Worm (Caenorhabditis elegans) whole organism, L1 larva: ENCODE results near the gene F41H10.12.

Experiments
- aha-1 ChIP-seq: fragments of 150-350 bp; optimal IDR thresholded peaks from 2 replicates; lab custom pipeline; 2014; ENCODE audit warnings: missing biosample characterization, missing genetic modification characterization
- alr-1 ChIP-seq: fragments of 200-800 bp; sonication (Bioruptor generic); optimal IDR thresholded peaks from 2 replicates; lab custom pipeline; 2018; ENCODE audit warnings: borderline replicate concordance, mild to moderate bottlenecking, missing genetic modification characterization, missing compliant biosample characterization
- blmp-1 ChIP-seq: fragments of 150-350 bp; optimal IDR thresholded peaks from 2 replicates; lab custom pipeline; 2014; ENCODE audit warnings: missing biosample characterization, missing genetic modification characterization
- ceh-63 ChIP-seq: fragments of 200-800 bp; sonication (Bioruptor generic); optimal IDR thresholded peaks from 2 replicates; lab custom pipeline; 2018; ENCODE audit warnings: mild to moderate bottlenecking, missing genetic modification characterization, missing compliant biosample characterization
- ceh-8 ChIP-seq: fragments of 200-800 bp; sonication (Bioruptor generic); optimal IDR thresholded peaks from 2 replicates; lab custom pipeline; 2018; ENCODE audit warnings: mild to moderate bottlenecking, missing genetic modification characterization, moderate library complexity, missing compliant biosample characterization
- ceh-88 ChIP-seq: fragments of 200-800 bp; sonication (Bioruptor generic); IDR thresholded peaks from 2 replicates; pipeline ENCODE4 v1.3.6; 2022; ENCODE audit warnings: missing genetic modification characterization, missing compliant biosample characterization
- dsc-1 ChIP-seq: sonication (generic microtip); optimal IDR thresholded peaks from 2 replicates; lab custom pipeline; 2016; ENCODE audit warnings: mild to moderate bottlenecking, missing genetic modification characterization, missing compliant biosample characterization
- efl-1 ChIP-seq, 4 experiments: fragments of 150-350 bp; optimal IDR thresholded peaks in 3 of 4; peaks in 1 of 4; 1 replicate in 1 of 4; 2 replicates in 3 of 4; lab custom pipeline; 2014; ENCODE audit warnings: missing biosample characterization in 2 of 4, missing genetic modification characterization in 2 of 4, missing genetic modification reagents in 2 of 4
- egl-13 ChIP-seq: sonication (generic microtip); optimal IDR thresholded peaks from 2 replicates; lab custom pipeline; 2016; ENCODE audit warnings: missing genotype, missing genetic modification reagents, missing genetic modification characterization, missing compliant biosample characterization
- elt-2 ChIP-seq: sonication (generic microtip); optimal IDR thresholded peaks from 2 replicates; lab custom pipeline; 2016; ENCODE audit warnings: missing genetic modification characterization, mild to moderate bottlenecking, inconsistent platforms, missing compliant biosample characterization, missing genetic modification reagents
- fkh-4 ChIP-seq: sonication (generic microtip); optimal IDR thresholded peaks from 2 replicates; lab custom pipeline; 2016; ENCODE audit warnings: missing compliant biosample characterization, missing genetic modification characterization, borderline replicate concordance
- fos-1 ChIP-seq: fragments of 150-350 bp; optimal IDR thresholded peaks from 2 replicates; lab custom pipeline; 2014; ENCODE audit warnings: missing biosample characterization, missing genetic modification characterization
- hpl-2 ChIP-seq: fragments of 150-350 bp; optimal IDR thresholded peaks from 2 replicates; lab custom pipeline; 2014; ENCODE audit warnings: missing biosample characterization, missing genetic modification reagents, missing genetic modification characterization
- isw-1 ChIP-seq: fragments of 200-800 bp; sonication (Bioruptor generic); IDR thresholded peaks from 2 replicates; pipeline ENCODE4 v1.3.6; 2022; ENCODE audit warnings: missing genetic modification characterization, missing compliant biosample characterization
- jun-1 ChIP-seq: fragments of 150-350 bp; optimal IDR thresholded peaks from 2 replicates; lab custom pipeline; 2014; ENCODE audit warnings: missing biosample characterization, missing genetic modification reagents, missing genetic modification characterization
- nhr-11 ChIP-seq: fragments of 150-350 bp; optimal IDR thresholded peaks from 2 replicates; lab custom pipeline; 2014; ENCODE audit warnings: missing biosample characterization, missing genetic modification characterization
- nhr-12 ChIP-seq: sonication (generic microtip); optimal IDR thresholded peaks from 2 replicates; lab custom pipeline; 2017; ENCODE audit warnings: missing biosample characterization, missing genetic modification characterization
- nhr-20 ChIP-seq: sonication (generic microtip); optimal IDR thresholded peaks from 2 replicates; lab custom pipeline; 2016; ENCODE audit warnings: mild to moderate bottlenecking, missing genetic modification characterization, missing compliant biosample characterization
- nhr-47 ChIP-seq: sonication (generic microtip); optimal IDR thresholded peaks from 2 replicates; lab custom pipeline; 2016; ENCODE audit warnings: mild to moderate bottlenecking, missing genetic modification characterization, moderate library complexity, missing compliant biosample characterization
- nhr-90 ChIP-seq: sonication (generic microtip); optimal IDR thresholded peaks from 2 replicates; lab custom pipeline; 2016; ENCODE audit warnings: mild to moderate bottlenecking, missing genetic modification characterization, missing compliant biosample characterization; ENCODE audit not compliant: poor library complexity
- pag-3 ChIP-seq: sonication (generic microtip); optimal IDR thresholded peaks from 2 replicates; lab custom pipeline; 2017; ENCODE audit warnings: missing genetic modification characterization, mild to moderate bottlenecking, missing compliant biosample characterization, antibody characterized with exemption, borderline replicate concordance; ENCODE audit not compliant: insufficient read depth
- pqm-1 ChIP-seq: sonication (generic microtip); optimal IDR thresholded peaks from 3 replicates; lab custom pipeline; 2017; ENCODE audit warnings: missing biosample characterization, missing genetic modification characterization
- rnt-1 ChIP-seq: sonication (generic microtip); optimal IDR thresholded peaks from 2 replicates; lab custom pipeline; 2016; ENCODE audit warnings: mild to moderate bottlenecking, missing genetic modification characterization, moderate library complexity, missing compliant biosample characterization
- skn-1 ChIP-seq: fragments of 150-350 bp; optimal IDR thresholded peaks from 2 replicates; lab custom pipeline; 2014; ENCODE audit warnings: missing biosample characterization, missing genetic modification characterization
- snpc-4 ChIP-seq: fragments of 150-350 bp; optimal IDR thresholded peaks from 2 replicates; lab custom pipeline; 2014; ENCODE audit warnings: missing biosample characterization, missing genetic modification characterization
- sox-4 ChIP-seq: sonication (generic microtip); optimal IDR thresholded peaks from 2 replicates; lab custom pipeline; 2016; ENCODE audit warnings: missing genetic modification characterization, missing compliant biosample characterization
- sup-37 ChIP-seq: fragments of 200-800 bp; sonication (Bioruptor generic); optimal IDR thresholded peaks from 2 replicates; lab custom pipeline; 2018; ENCODE audit warnings: mild to moderate bottlenecking, missing genetic modification characterization, missing compliant biosample characterization
- tbx-2 ChIP-seq: sonication (generic microtip); optimal IDR thresholded peaks from 2 replicates; lab custom pipeline; 2016; ENCODE audit warnings: missing genetic modification characterization, missing compliant biosample characterization
- unc-30 ChIP-seq: sonication (generic microtip); optimal IDR thresholded peaks from 2 replicates; lab custom pipeline; 2017; ENCODE audit warnings: missing biosample characterization, missing genetic modification characterization
- unc-86 ChIP-seq: sonication (generic microtip); optimal IDR thresholded peaks from 2 replicates; lab custom pipeline; 2016; ENCODE audit warnings: missing genetic modification characterization, missing compliant biosample characterization
- zip-4 ChIP-seq: fragments of 200-800 bp; sonication (Bioruptor generic); optimal IDR thresholded peaks from 2 replicates; lab custom pipeline; 2018; ENCODE audit warnings: mild to moderate bottlenecking, missing genetic modification characterization, moderate library complexity, missing compliant biosample characterization
- ztf-4 ChIP-seq: fragments of 150-350 bp; optimal IDR thresholded peaks from 2 replicates; lab custom pipeline; 2014; ENCODE audit warnings: missing biosample characterization, missing genetic modification characterization

F41H10.12 gene

ce11 chrIV:5374946-5375345, 10.2 kb upstream of the F41H10.12 start:
- TF ChIP-seq ztf-4 (no peak), aha-1 (tag; lab: Kevin White, UChicago) (no peak), blmp-1 (tag; lab: Kevin White, UChicago) (no peak), unc-30 (tag; lab: Kevin White, UChicago) (no peak), fkh-4 (tag; lab: Kevin White, UChicago) (no peak), efl-1 (optimal IDR thresholded peaks at IDR 0.05; lab: Kevin White, UChicago) (no peak), efl-1 (GFP tag; optimal IDR thresholded peaks at IDR 0.05 in 1 of 2; lab: Kevin White, UChicago) (no peak), tbx-2 (tag; lab: Kevin White, UChicago) (no peak), pqm-1 (tag; lab: Kevin White, UChicago) (no peak), pag-3 (no peak), nhr-20 (no peak), snpc-4 (tag; lab: Kevin White, UChicago) (no peak)

- TF ChIP-seq elt-2 (peak; percentile 55), skn-1 (tag; lab: Kevin White, UChicago) (no peak), isw-1 (GFP tag; lab: Robert Waterston, UW) (no peak), pqm-1 (tag; lab: Kevin White, UChicago) (no peak), zip-4 (no peak), jun-1 (no peak)
Measured at ce11 chrIV:5377062-5377461, 8.1 kb upstream of the F41H10.12 start, which contains the start of gene elo-5. TSS of gene elo-5 (minus strand) at chrIV:5377117.

- TF ChIP-seq sox-4, result no peak
- TF ChIP-seq elt-2, result peak; percentile 61
- TF ChIP-seq, all 84 proteins: peak for 1
Measured at ce11 chrIV:5380140-5380539, 5.0 kb upstream of the F41H10.12 start.

ce11 chrIV:5381334-5381733, 3.8 kb upstream of the F41H10.12 start, which contains the start of gene F41H10.2:
TSS of gene F41H10.2 (plus strand) at chrIV:5381634.
- TF ChIP-seq efl-1 (optimal IDR thresholded peaks at IDR 0.05; lab: Kevin White, UChicago) (no peak), efl-1 (GFP tag; optimal IDR thresholded peaks at IDR 0.05 in 1 of 2; lab: Kevin White, UChicago) (peak in 1 of 2 experiments; percentile 82), isw-1 (GFP tag; lab: Robert Waterston, UW) (no peak), rnt-1 (tag; lab: Kevin White, UChicago) (no peak)

DNA sequence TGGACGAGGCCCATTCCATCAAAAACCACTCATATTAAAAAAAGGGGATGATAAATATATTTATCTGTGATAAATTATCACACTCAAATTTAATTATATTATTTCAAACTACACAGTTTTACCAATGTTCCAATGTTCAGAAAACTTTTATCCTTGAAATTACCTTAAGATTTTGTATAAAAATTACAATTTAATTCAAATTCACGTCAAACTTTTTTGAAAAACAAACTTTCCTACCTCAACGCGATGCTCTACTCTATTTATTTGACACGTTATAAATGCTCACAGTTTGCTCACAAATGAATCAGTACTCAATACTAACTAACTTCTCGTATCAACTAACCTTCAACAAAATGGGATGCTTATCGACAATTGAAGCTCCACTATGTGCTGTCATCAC, 2.5 kb upstream of the F41H10.12 start, which contains the start of gene F41H10.1:
Gene F41H10.1 (plus strand): TSS at position 301 of the 400 bp plus-strand sequence.
- TF ChIP-seq nhr-11 (tag; lab: Kevin White, UChicago) (no peak), tbx-2 (tag; lab: Kevin White, UChicago) (no peak), dsc-1 (tag; lab: Kevin White, UChicago) (no peak), sup-37 (GFP tag; lab: Kevin White, UChicago) (no peak), unc-86 (tag; lab: Kevin White, UChicago) (no peak), hpl-2 (GFP tag; lab: Kevin White, UChicago) (no peak), ceh-88 (GFP tag; lab: Robert Waterston, UW) (no peak), efl-1 (optimal IDR thresholded peaks at IDR 0.05; lab: Kevin White, UChicago) (no peak), efl-1 (GFP tag; optimal IDR thresholded peaks at IDR 0.05 in 1 of 2; lab: Kevin White, UChicago) (no peak), ceh-8 (GFP tag; lab: Kevin White, UChicago) (no peak), alr-1 (tag; lab: Kevin White, UChicago) (no peak), ceh-63 (no peak), nhr-12 (tag; lab: Kevin White, UChicago) (no peak), sox-4 (no peak), nhr-47 (tag; lab: Kevin White, UChicago) (no peak), egl-13 (tag; lab: Kevin White, UChicago) (no peak), nhr-90 (tag; lab: Kevin White, UChicago) (no peak), fos-1 (tag; lab: Kevin White, UChicago) (no peak)
